Fruit fly (Drosophila melanogaster) whole organism, embryonic: Measurements from ENCODE around the gene CG13404.

Experiments used
- Atf3 ChIP-seq: fragments of 200-800 bp; sonication (Bioruptor generic); optimal IDR thresholded peaks from 3 replicates; lab custom pipeline; 2016; ENCODE audit warnings: missing biosample characterization, missing genetic modification characterization
- Blimp-1 ChIP-seq: fragments of 200-800 bp; sonication (Bioruptor generic); optimal IDR thresholded peaks from 3 replicates; lab custom pipeline; 2018; ENCODE audit warnings: missing biosample characterization, missing genetic modification characterization, mild to moderate bottlenecking, moderate library complexity, missing genetic modification reagents
- CG1024 ChIP-seq: fragments of 200-800 bp; sonication (Bioruptor generic); IDR thresholded peaks from 2 replicates; pipeline ENCODE4 v1.3.6; 2022; ENCODE audit warnings: missing biosample characterization, missing genetic modification characterization
- CG10565 ChIP-seq: fragments of 200-800 bp; sonication (Bioruptor generic); optimal IDR thresholded peaks from 3 replicates; lab custom pipeline; 2016; ENCODE audit warnings: missing biosample characterization, mild to moderate bottlenecking, missing genetic modification characterization
- CG10959 ChIP-seq: fragments of 200-800 bp; sonication (Bioruptor generic); IDR thresholded peaks from 2 replicates; pipeline ENCODE4 v1.3.6; 2022; ENCODE audit warnings: missing biosample characterization, missing genetic modification characterization
- CG11398 ChIP-seq: fragments of 200-800 bp; sonication (Bioruptor generic); optimal IDR thresholded peaks from 2 replicates; lab custom pipeline; 2016; ENCODE audit warnings: missing biosample characterization, missing genetic modification characterization
- CG11456 ChIP-seq: fragments of 200-800 bp; sonication (Bioruptor generic); IDR thresholded peaks from 3 replicates; pipeline ENCODE4 v1.3.6; 2022; ENCODE audit warnings: missing biosample characterization, missing genetic modification characterization
- CG12659 ChIP-seq: fragments of 200-800 bp; sonication (Bioruptor generic); optimal IDR thresholded peaks from 3 replicates; lab custom pipeline; 2017; ENCODE audit warnings: mild to moderate bottlenecking, missing biosample characterization, missing genetic modification reagents, missing genetic modification characterization
- CG12769 ChIP-seq: fragments of 200-800 bp; sonication (Bioruptor generic); optimal IDR thresholded peaks from 2 replicates; lab custom pipeline; 2019; ENCODE audit warnings: missing biosample characterization, mild to moderate bottlenecking, missing genetic modification characterization, moderate library complexity
- CG18476 ChIP-seq: fragments of 200-800 bp; sonication (Bioruptor generic); optimal IDR thresholded peaks from 2 replicates; lab custom pipeline; 2016; ENCODE audit warnings: missing biosample characterization, mild to moderate bottlenecking, missing genetic modification characterization
- CG31441 ChIP-seq: fragments of 200-800 bp; sonication (Bioruptor generic); IDR thresholded peaks from 2 replicates; pipeline ENCODE4 v1.3.6; 2022; ENCODE audit warnings: missing biosample characterization, missing genetic modification characterization
- CG3281 ChIP-seq: fragments of 200-800 bp; sonication (Bioruptor generic); optimal IDR thresholded peaks from 3 replicates; lab custom pipeline; 2017; ENCODE audit warnings: missing biosample characterization, mild to moderate bottlenecking, missing genetic modification characterization
- CG33557 ChIP-seq: fragments of 200-800 bp; sonication (Bioruptor generic); optimal IDR thresholded peaks from 2 replicates; lab custom pipeline; 2019; ENCODE audit warnings: missing biosample characterization, mild to moderate bottlenecking, missing genetic modification characterization, moderate library complexity
- CG4328 ChIP-seq: fragments of 200-800 bp; sonication (Bioruptor generic); optimal IDR thresholded peaks from 3 replicates; lab custom pipeline; 2017; ENCODE audit warnings: missing biosample characterization, missing genetic modification reagents, missing genetic modification characterization
- CG6854 ChIP-seq: fragments of 200-800 bp; sonication (Bioruptor generic); optimal IDR thresholded peaks from 3 replicates; lab custom pipeline; 2017; ENCODE audit warnings: missing biosample characterization, mild to moderate bottlenecking, missing genetic modification characterization
- CG7839 ChIP-seq: fragments of 200-800 bp; sonication (Bioruptor generic); optimal IDR thresholded peaks from 3 replicates; lab custom pipeline; 2018; ENCODE audit warnings: missing biosample characterization, mild to moderate bottlenecking, missing genetic modification characterization, moderate library complexity
- CG8290 ChIP-seq, 3 experiments: fragments of 200-800 bp; sonication (Bioruptor generic); optimal IDR thresholded peaks; 2 replicates each; lab custom pipeline; 2016 to 2019; ENCODE audit warnings: missing biosample characterization in 3 of 3, missing genetic modification characterization in 3 of 3, mild to moderate bottlenecking in 2 of 3, moderate library complexity in 1 of 3
- CG8478 ChIP-seq: fragments of >200 bp; optimal IDR thresholded peaks from 2 replicates; lab custom pipeline; 2018
- Chrac-16 ChIP-seq: fragments of 200-800 bp; sonication (Bioruptor generic); optimal IDR thresholded peaks from 3 replicates; lab custom pipeline; 2016; ENCODE audit warnings: missing biosample characterization, missing genetic modification characterization
- D ChIP-seq, 2 experiments: fragments of 200-800 bp in 1 of 2; fragments of >200 bp in 1 of 2; sonication (Bioruptor generic) in 1 of 2; optimal IDR thresholded peaks; 2 replicates in 1 of 2; 3 replicates in 1 of 2; lab custom pipeline; 2017; ENCODE audit warnings: mild to moderate bottlenecking in 1 of 2, missing biosample characterization in 1 of 2, missing genetic modification characterization in 1 of 2, missing genetic modification reagents in 1 of 2
- D19A ChIP-seq: fragments of 200-800 bp; optimal IDR thresholded peaks from 3 replicates; lab custom pipeline; 2019; ENCODE audit warnings: missing biosample characterization, mild to moderate bottlenecking, missing genetic modification characterization, moderate library complexity
- Ets65A ChIP-seq: fragments of 200-800 bp; sonication (Bioruptor generic); peaks from one replicate; lab custom pipeline; 2016; ENCODE audit warnings: missing biosample characterization, missing genetic modification characterization
- Gug ChIP-seq: fragments of 200-800 bp; sonication (Bioruptor generic); IDR thresholded peaks from 4 replicates; pipeline ENCODE4 v1.3.6; 2022; ENCODE audit warnings: missing biosample characterization, missing genetic modification characterization
- H15 ChIP-seq: fragments of 200-800 bp; sonication (Bioruptor generic); IDR thresholded peaks from 3 replicates; pipeline ENCODE4 v1.3.6; 2022; ENCODE audit warnings: missing biosample characterization, missing genetic modification characterization
- Lim3 ChIP-seq: fragments of 200-800 bp; sonication (Bioruptor generic); IDR thresholded peaks from 2 replicates; pipeline ENCODE4 v1.3.6; 2022; ENCODE audit warnings: missing biosample characterization, missing genetic modification characterization
- MTF-1 ChIP-seq: fragments of 200-800 bp; sonication (Bioruptor generic); optimal IDR thresholded peaks from 2 replicates; lab custom pipeline; 2018; ENCODE audit warnings: missing biosample characterization, mild to moderate bottlenecking, missing genetic modification characterization, borderline replicate concordance
- Max ChIP-seq: fragments of 200-800 bp; sonication (Bioruptor generic); optimal IDR thresholded peaks from 2 replicates; lab custom pipeline; 2016; ENCODE audit warnings: missing biosample characterization, mild to moderate bottlenecking, missing genetic modification characterization
- Med ChIP-seq: fragments of 200-800 bp; sonication (Bioruptor generic); peaks from one replicate; lab custom pipeline; 2016; ENCODE audit warnings: missing biosample characterization, missing genetic modification characterization, mild to moderate bottlenecking, inconsistent platforms, moderate library complexity
- NfI ChIP-seq: fragments of 200-800 bp; sonication (Bioruptor generic); optimal IDR thresholded peaks from 3 replicates; lab custom pipeline; 2018; ENCODE audit warnings: missing biosample characterization, mild to moderate bottlenecking, missing genetic modification characterization, moderate library complexity
- PHDP ChIP-seq: fragments of 200-800 bp; sonication (Bioruptor generic); optimal IDR thresholded peaks from 3 replicates; lab custom pipeline; 2018; ENCODE audit warnings: missing biosample characterization, mild to moderate bottlenecking, missing genetic modification characterization, moderate library complexity
- TFAM ChIP-seq: fragments of 200-800 bp; sonication (Bioruptor generic); optimal IDR thresholded peaks from 2 replicates; lab custom pipeline; 2017; ENCODE audit warnings: missing biosample characterization, missing genetic modification characterization, inconsistent platforms
- Vsx1 ChIP-seq: fragments of 200-800 bp; sonication (Bioruptor generic); optimal IDR thresholded peaks from 2 replicates; lab custom pipeline; 2017; ENCODE audit warnings: missing biosample characterization, mild to moderate bottlenecking, missing genetic modification characterization, missing genetic modification reagents
- al ChIP-seq: fragments of 200-800 bp; sonication (Bioruptor generic); IDR thresholded peaks from 2 replicates; pipeline ENCODE4 v1.3.6; 2022; ENCODE audit warnings: missing biosample characterization, missing genetic modification characterization
- ap ChIP-seq: fragments of 200-800 bp; sonication (Bioruptor generic); IDR thresholded peaks from 2 replicates; pipeline ENCODE4 v1.3.6; 2022; ENCODE audit warnings: missing biosample characterization, missing genetic modification characterization
- chm ChIP-seq: fragments of 200-800 bp; sonication (Bioruptor generic); IDR thresholded peaks from 2 replicates; pipeline ENCODE4 v1.3.6; 2022; ENCODE audit warnings: missing biosample characterization, missing genetic modification characterization
- dysf ChIP-seq: fragments of 200-800 bp; sonication (Bioruptor generic); IDR thresholded peaks from 3 replicates; pipeline ENCODE4 v1.3.6; 2022; ENCODE audit warnings: missing biosample characterization, missing genetic modification characterization
- ems ChIP-seq: fragments of 200-800 bp; sonication (Bioruptor generic); optimal IDR thresholded peaks from 3 replicates; lab custom pipeline; 2016; ENCODE audit warnings: missing biosample characterization, missing genetic modification characterization
- ewg ChIP-seq: fragments of 200-800 bp; sonication (Bioruptor generic); optimal IDR thresholded peaks from 3 replicates; lab custom pipeline; 2017; ENCODE audit warnings: mild to moderate bottlenecking, missing biosample characterization, missing genetic modification reagents, missing genetic modification characterization
- fd3F ChIP-seq: fragments of 200-800 bp; sonication (Bioruptor generic); optimal IDR thresholded peaks from 2 replicates; lab custom pipeline; 2018; ENCODE audit warnings: missing biosample characterization, mild to moderate bottlenecking, missing genetic modification characterization, moderate library complexity
- gsb ChIP-seq: fragments of 200-800 bp; sonication (Bioruptor generic); IDR thresholded peaks from 2 replicates; pipeline ENCODE4 v1.3.6; 2022; ENCODE audit warnings: missing biosample characterization, missing genetic modification characterization
- hkb ChIP-seq, 2 experiments: fragments of 200-800 bp in 1 of 2; fragments of >200 bp in 1 of 2; sonication (Bioruptor generic) in 1 of 2; IDR thresholded peaks in 1 of 2; optimal IDR thresholded peaks in 1 of 2; 2 replicates each; pipeline versions ENCODE4 v1.3.6 to Lab custom; 2017 to 2022; ENCODE audit warnings: missing biosample characterization in 1 of 2, missing genetic modification characterization in 1 of 2
- lola ChIP-seq, 3 experiments: fragments of >200 bp in 2 of 3; fragments of 200-800 bp in 1 of 3; sonication (Bioruptor generic) in 1 of 3; optimal IDR thresholded peaks; 2 replicates each; lab custom pipeline; 2017 to 2019; ENCODE audit warnings: missing biosample characterization in 3 of 3, missing genetic modification characterization in 3 of 3, mild to moderate bottlenecking in 1 of 3, moderate library complexity in 1 of 3
- oc ChIP-seq: fragments of 200-800 bp; sonication (Bioruptor generic); optimal IDR thresholded peaks from 2 replicates; lab custom pipeline; 2018; ENCODE audit warnings: missing biosample characterization, mild to moderate bottlenecking, missing genetic modification characterization, moderate library complexity
- pan ChIP-seq, 4 experiments: fragments of >200 bp in 3 of 4; fragments of 200-800 bp in 1 of 4; sonication (Bioruptor generic) in 1 of 4; optimal IDR thresholded peaks in 3 of 4; IDR thresholded peaks in 1 of 4; 2 replicates each; pipeline versions ENCODE4 v1.3.6 to Lab custom; 2017 to 2022; ENCODE audit warnings: missing biosample characterization in 2 of 4, missing genetic modification characterization in 2 of 4, mixed read lengths in 1 of 4
- pfk ChIP-seq: fragments of 200-800 bp; sonication (Bioruptor generic); optimal IDR thresholded peaks from 2 replicates; lab custom pipeline; 2018; ENCODE audit warnings: missing biosample characterization, mild to moderate bottlenecking, missing genetic modification characterization, moderate library complexity
- sd ChIP-seq: fragments of 200-800 bp; sonication (Bioruptor generic); optimal IDR thresholded peaks from 3 replicates; lab custom pipeline; 2018; ENCODE audit warnings: missing biosample characterization, mild to moderate bottlenecking, missing genetic modification characterization, moderate library complexity
- sens ChIP-seq: fragments of 200-800 bp; sonication (Bioruptor generic); peaks from one replicate; lab custom pipeline; 2016; ENCODE audit warnings: missing biosample characterization, missing genetic modification characterization
- tll ChIP-seq, 2 experiments: fragments of 200-800 bp in 1 of 2; fragments of >200 bp in 1 of 2; sonication (Bioruptor generic) in 1 of 2; optimal IDR thresholded peaks; 2 replicates each; lab custom pipeline; 2017 to 2019; ENCODE audit warnings: missing biosample characterization in 2 of 2, missing genetic modification characterization in 2 of 2, mild to moderate bottlenecking in 1 of 2, moderate library complexity in 1 of 2
- zfh1 ChIP-seq: fragments of 200-800 bp; sonication (Bioruptor generic); IDR thresholded peaks from 3 replicates; pipeline ENCODE4 v1.3.6; 2022; ENCODE audit warnings: missing biosample characterization, missing genetic modification characterization

Gene CG13404

dm6 chrX:14215834-14216233, 50.2 kb downstream of the CG13404 start (continued):
- TF ChIP-seq MTF-1 (GFP tag; lab: Kevin White, UChicago): no peak
- TF ChIP-seq CG11398 (GFP tag; lab: Kevin White, UChicago): no peak
- TF ChIP-seq CG10565 (GFP tag; lab: Kevin White, UChicago): no peak
- TF ChIP-seq oc (tag; lab: Kevin White, UChicago): no peak
- peak; percentile 63 for TF ChIP-seq Ets65A (GFP tag; lab: Kevin White, UChicago)
- no peak for TF ChIP-seq D (optimal IDR thresholded peaks at IDR 0.05; lab: Kevin White, UChicago)
- TF ChIP-seq D (GFP tag; optimal IDR thresholded peaks at IDR 0.05; lab: Kevin White, UChicago): no peak
- no peak for TF ChIP-seq hkb (optimal IDR thresholded peaks at IDR 0.05; lab: Kevin White, UChicago)
- TF ChIP-seq hkb (GFP tag; IDR thresholded peaks at IDR 0.05; lab: Robert Waterston, UW): no peak
- no peak for TF ChIP-seq zfh1
- no peak for TF ChIP-seq Chrac-16 (GFP tag; lab: Kevin White, UChicago)
- no peak for TF ChIP-seq H15 (GFP tag; lab: Robert Waterston, UW)
- no peak for TF ChIP-seq CG31441 (GFP tag; lab: Robert Waterston, UW)
- no peak for TF ChIP-seq CG12659
- no peak for TF ChIP-seq gsb
- TF ChIP-seq Vsx1 (GFP tag; lab: Kevin White, UChicago): no peak
- peak; percentile 39 for TF ChIP-seq CG3281 (GFP tag; lab: Kevin White, UChicago)
- no peak for TF ChIP-seq al
- no peak for TF ChIP-seq TFAM
- no peak for TF ChIP-seq tll (GFP tag; optimal IDR thresholded peaks at IDR 0.05; lab: Kevin White, UChicago)
- TF ChIP-seq Max (GFP tag; lab: Kevin White, UChicago): no peak
- TF ChIP-seq CG8478 (lab: Kevin White, UChicago): no peak
- TF ChIP-seq sens (GFP tag; lab: Kevin White, UChicago): no peak
- TF ChIP-seq CG4328 (GFP tag; lab: Kevin White, UChicago): no peak
- TF ChIP-seq D19A (tag; lab: Kevin White, UChicago): peak; percentile 95
- no peak for TF ChIP-seq CG33557 (GFP tag; lab: Kevin White, UChicago)
- TF ChIP-seq CG12769 (tag; lab: Kevin White, UChicago): no peak
- no peak for TF ChIP-seq chm (GFP tag; lab: Robert Waterston, UW)
- TF ChIP-seq lola (GFP tag; optimal IDR thresholded peaks at IDR 0.05; lab: Kevin White, UChicago): no peak
- TF ChIP-seq Lim3 (GFP tag; lab: Robert Waterston, UW): no peak
- no peak for TF ChIP-seq PHDP (tag; lab: Kevin White, UChicago)
- TF ChIP-seq ems (GFP tag; lab: Kevin White, UChicago): no peak
- no peak for TF ChIP-seq fd3F
- TF ChIP-seq Blimp-1: no peak
- TF ChIP-seq NfI (GFP tag; lab: Kevin White, UChicago): peak; percentile 16
- TF ChIP-seq CG10959 (GFP tag; lab: Robert Waterston, UW): no peak
- TF ChIP-seq CG18476 (GFP tag; lab: Kevin White, UChicago): no peak
- no peak for TF ChIP-seq CG11456
- TF ChIP-seq Atf3 (GFP tag; lab: Kevin White, UChicago): no peak
- no peak for TF ChIP-seq ap (GFP tag; lab: Robert Waterston, UW)
- peak; percentile 63 for TF ChIP-seq Med (GFP tag; lab: Kevin White, UChicago)
- no peak for TF ChIP-seq Gug (GFP tag; lab: Robert Waterston, UW)
- TF ChIP-seq CG6854 (GFP tag; lab: Kevin White, UChicago): no peak
- peak; percentile 29; the same call in 1 of the 3 replicates for TF ChIP-seq dysf (GFP tag; lab: Robert Waterston, UW)
- no peak for TF ChIP-seq ewg
- TF ChIP-seq CG8290 (GFP tag; optimal IDR thresholded peaks at IDR 0.05; lab: Kevin White, UChicago): no peak
- TF ChIP-seq CG8290 (tag; optimal IDR thresholded peaks at IDR 0.05; lab: Kevin White, UChicago): no peak
- TF ChIP-seq pan (optimal IDR thresholded peaks at IDR 0.05; lab: Kevin White, UChicago): no peak
- TF ChIP-seq pan (GFP tag; optimal IDR thresholded peaks at IDR 0.05 in 1 of 2, IDR thresholded peaks at IDR 0.05 in 1 of 2): no peak
- peak; percentile 73 for TF ChIP-seq sd (tag; lab: Kevin White, UChicago)
- no peak for TF ChIP-seq CG1024 (GFP tag; lab: Robert Waterston, UW)
- TF ChIP-seq CG7839 (tag; lab: Kevin White, UChicago): peak; percentile 12
- no peak for TF ChIP-seq pfk (GFP tag; lab: Kevin White, UChicago)
